Fruit fly (Drosophila melanogaster) whole organism, embryonic: ENCODE data around the gene CG43163.
A peak's percentile ranks its signal among the peaks of the same experiment; 100 is the strongest.

ENCODE experiments used
- Adf1 ChIP-seq: fragments of 200-800 bp; sonication (Bioruptor generic); IDR thresholded peaks from 2 replicates; pipeline ENCODE4 v1.3.6; 2022; ENCODE audit warnings: missing biosample characterization, missing genetic modification characterization
- Asciz ChIP-seq: fragments of 200-800 bp; sonication (Bioruptor generic); optimal IDR thresholded peaks from 2 replicates; lab custom pipeline; 2017; ENCODE audit warnings: missing biosample characterization, mild to moderate bottlenecking, missing genetic modification characterization, missing genetic modification reagents
- Atf6 ChIP-seq: fragments of 200-800 bp; sonication (Bioruptor generic); IDR thresholded peaks from 2 replicates; pipeline ENCODE4 v1.3.6; 2022; ENCODE audit warnings: missing biosample characterization, missing genetic modification characterization
- Awh ChIP-seq: fragments of 200-800 bp; sonication (Bioruptor generic); IDR thresholded peaks from 2 replicates; pipeline ENCODE4, ENCODE4 v1.3.6; 2022; ENCODE audit warnings: missing biosample characterization, missing genetic modification characterization
- B-H2 ChIP-seq: fragments of 200-800 bp; sonication (Bioruptor generic); optimal IDR thresholded peaks from 2 replicates; lab custom pipeline; 2018; ENCODE audit warnings: missing biosample characterization, mild to moderate bottlenecking, missing genetic modification characterization
- CG10274 ChIP-seq: fragments of 200-800 bp; sonication (Bioruptor generic); optimal IDR thresholded peaks from 3 replicates; lab custom pipeline; 2017; ENCODE audit warnings: missing biosample characterization, mild to moderate bottlenecking, missing genetic modification characterization
- CG11456 ChIP-seq: fragments of 200-800 bp; sonication (Bioruptor generic); IDR thresholded peaks from 3 replicates; pipeline ENCODE4 v1.3.6; 2022; ENCODE audit warnings: missing biosample characterization, missing genetic modification characterization
- CG11504 ChIP-seq: fragments of 200-800 bp; sonication (Bioruptor generic); optimal IDR thresholded peaks from 3 replicates; lab custom pipeline; 2019; ENCODE audit warnings: missing biosample characterization, mild to moderate bottlenecking, missing genetic modification characterization, moderate library complexity
- CG12219 ChIP-seq: fragments of 200-800 bp; sonication (Bioruptor generic); optimal IDR thresholded peaks from 3 replicates; lab custom pipeline; 2018; ENCODE audit warnings: missing biosample characterization, mild to moderate bottlenecking, missing genetic modification characterization
- CG13624 ChIP-seq: fragments of 200-800 bp; sonication (Bioruptor generic); optimal IDR thresholded peaks from 2 replicates; lab custom pipeline; 2016; ENCODE audit warnings: missing biosample characterization, missing genetic modification characterization
- CG14014 ChIP-seq: fragments of 200-800 bp; sonication (Bioruptor generic); IDR thresholded peaks from 2 replicates; pipeline ENCODE4 v1.3.6; 2022; ENCODE audit warnings: missing biosample characterization, missing genetic modification characterization
- CG17829 ChIP-seq: fragments of 200-800 bp; optimal IDR thresholded peaks from 2 replicates; lab custom pipeline; 2019; ENCODE audit warnings: missing biosample characterization, mild to moderate bottlenecking, missing genetic modification characterization, moderate library complexity
- CG18262 ChIP-seq: fragments of 200-800 bp; optimal IDR thresholded peaks from 3 replicates; lab custom pipeline; 2019; ENCODE audit warnings: missing biosample characterization, mild to moderate bottlenecking, missing genetic modification characterization, moderate library complexity
- CG2129 ChIP-seq: fragments of 200-800 bp; sonication (Bioruptor generic); IDR thresholded peaks from 2 replicates; pipeline ENCODE4 v1.3.6; 2022; ENCODE audit warnings: missing biosample characterization, missing genetic modification characterization; ENCODE audit not compliant: partially characterized antibody
- CG30020 ChIP-seq: fragments of 200-800 bp; optimal IDR thresholded peaks from 2 replicates; lab custom pipeline; 2019; ENCODE audit warnings: missing biosample characterization, mild to moderate bottlenecking, missing genetic modification characterization, moderate library complexity
- CG31388 ChIP-seq: fragments of 200-800 bp; sonication (Bioruptor generic); optimal IDR thresholded peaks from 2 replicates; lab custom pipeline; 2016; ENCODE audit warnings: missing biosample characterization, missing genetic modification characterization
- CG42726 ChIP-seq: fragments of 200-800 bp; sonication (Bioruptor generic); IDR thresholded peaks from 2 replicates; pipeline ENCODE4 v1.3.6; 2022; ENCODE audit warnings: missing biosample characterization, missing genetic modification characterization; ENCODE audit not compliant: partially characterized antibody
- CG7786 ChIP-seq: fragments of 200-800 bp; sonication (Bioruptor generic); optimal IDR thresholded peaks from 2 replicates; lab custom pipeline; 2016; ENCODE audit warnings: missing biosample characterization, missing genetic modification characterization
- CG8089 ChIP-seq: fragments of 200-800 bp; sonication (Bioruptor generic); optimal IDR thresholded peaks from 3 replicates; lab custom pipeline; 2016; ENCODE audit warnings: missing biosample characterization, missing genetic modification characterization
- CG8281 ChIP-seq: fragments of 200-800 bp; sonication (Bioruptor generic); optimal IDR thresholded peaks from 2 replicates; lab custom pipeline; 2018; ENCODE audit warnings: missing biosample characterization, mild to moderate bottlenecking, missing genetic modification characterization, moderate library complexity
- CG9215 ChIP-seq: fragments of 200-800 bp; sonication (Bioruptor generic); IDR thresholded peaks from 2 replicates; pipeline ENCODE4 v1.3.6; 2022; ENCODE audit warnings: missing biosample characterization, missing genetic modification characterization
- CG9932 ChIP-seq: fragments of 200-800 bp; sonication (Bioruptor generic); IDR thresholded peaks from 2 replicates; pipeline ENCODE4 v1.3.6; 2022; ENCODE audit warnings: missing biosample characterization, missing genetic modification characterization
- D ChIP-seq, 2 experiments: fragments of 200-800 bp in 1 of 2; fragments of >200 bp in 1 of 2; sonication (Bioruptor generic) in 1 of 2; optimal IDR thresholded peaks; 2 replicates in 1 of 2; 3 replicates in 1 of 2; lab custom pipeline; 2017; ENCODE audit warnings: mild to moderate bottlenecking in 1 of 2, missing biosample characterization in 1 of 2, missing genetic modification characterization in 1 of 2, missing genetic modification reagents in 1 of 2
- Drgx ChIP-seq: fragments of 200-800 bp; sonication (Bioruptor generic); IDR thresholded peaks from 2 replicates; pipeline ENCODE4 v1.3.6; 2022; ENCODE audit warnings: missing biosample characterization, missing genetic modification characterization
- Eip74EF ChIP-seq, 2 experiments: fragments of 200-800 bp in 1 of 2; fragments of >200 bp in 1 of 2; sonication (Bioruptor generic) in 1 of 2; optimal IDR thresholded peaks; 2 replicates each; lab custom pipeline; 2017 to 2019; ENCODE audit warnings: missing biosample characterization in 2 of 2, missing genetic modification characterization in 2 of 2, mild to moderate bottlenecking in 1 of 2, moderate library complexity in 1 of 2
- Fer1 ChIP-seq: fragments of 200-800 bp; sonication (Bioruptor generic); optimal IDR thresholded peaks from 2 replicates; lab custom pipeline; 2017; ENCODE audit warnings: missing biosample characterization, mild to moderate bottlenecking, missing genetic modification characterization
- Nf-YB ChIP-seq: fragments of 200-800 bp; sonication (Bioruptor generic); optimal IDR thresholded peaks from 3 replicates; lab custom pipeline; 2019; ENCODE audit warnings: missing biosample characterization, mild to moderate bottlenecking, missing genetic modification characterization, moderate library complexity
- Oaz ChIP-seq: fragments of 200-800 bp; sonication (Bioruptor generic); IDR thresholded peaks from 2 replicates; pipeline ENCODE4 v1.3.6; 2022; ENCODE audit warnings: missing biosample characterization, missing genetic modification characterization
- bowl ChIP-seq: fragments of 200-800 bp; sonication (Bioruptor generic); IDR thresholded peaks from 2 replicates; pipeline ENCODE4 v1.3.6; 2022; ENCODE audit warnings: missing biosample characterization, missing genetic modification characterization
- cwo ChIP-seq: fragments of 200-800 bp; sonication (Bioruptor generic); optimal IDR thresholded peaks from 3 replicates; lab custom pipeline; 2017; ENCODE audit warnings: missing biosample characterization, missing genetic modification characterization, mild to moderate bottlenecking, moderate library complexity, missing genetic modification reagents
- dmrt99B ChIP-seq: fragments of 200-800 bp; sonication (Bioruptor generic); optimal IDR thresholded peaks from 2 replicates; lab custom pipeline; 2018; ENCODE audit warnings: missing biosample characterization, mild to moderate bottlenecking, missing genetic modification characterization, moderate library complexity
- esg ChIP-seq: fragments of 200-800 bp; sonication (Bioruptor generic); conservative IDR thresholded peaks from 2 replicates; pipeline ENCODE4 v1.3.6; 2022; ENCODE audit warnings: missing biosample characterization, missing genetic modification characterization
- gsb ChIP-seq: fragments of 200-800 bp; sonication (Bioruptor generic); IDR thresholded peaks from 2 replicates; pipeline ENCODE4 v1.3.6; 2022; ENCODE audit warnings: missing biosample characterization, missing genetic modification characterization
- ham ChIP-seq: fragments of 200-800 bp; sonication (Bioruptor generic); IDR thresholded peaks from 2 replicates; pipeline ENCODE4 v1.3.6; 2022; ENCODE audit warnings: missing biosample characterization, missing genetic modification characterization
- jigr1 ChIP-seq: fragments of 200-800 bp; sonication (Bioruptor generic); IDR thresholded peaks from 3 replicates; pipeline ENCODE4 v1.3.6; 2022; ENCODE audit warnings: missing biosample characterization, missing genetic modification characterization
- kay ChIP-seq: fragments of 200-800 bp; sonication (Bioruptor generic); optimal IDR thresholded peaks from 2 replicates; lab custom pipeline; 2016; ENCODE audit warnings: missing biosample characterization, missing genetic modification characterization
- klu ChIP-seq: fragments of 200-800 bp; sonication (Bioruptor generic); IDR thresholded peaks from 2 replicates; pipeline ENCODE4 v1.3.6; 2022; ENCODE audit warnings: missing biosample characterization, missing genetic modification characterization
- mirr ChIP-seq: fragments of 200-800 bp; sonication (Bioruptor generic); optimal IDR thresholded peaks from 3 replicates; lab custom pipeline; 2018; ENCODE audit warnings: missing biosample characterization, mild to moderate bottlenecking, missing genetic modification characterization
- nau ChIP-seq: fragments of 200-800 bp; sonication (Bioruptor generic); optimal IDR thresholded peaks from 3 replicates; lab custom pipeline; 2017; ENCODE audit warnings: missing biosample characterization, mild to moderate bottlenecking, missing genetic modification characterization, missing genetic modification reagents
- pita ChIP-seq: fragments of 200-800 bp; sonication (Bioruptor generic); optimal IDR thresholded peaks from 2 replicates; lab custom pipeline; 2017; ENCODE audit warnings: missing biosample characterization, mild to moderate bottlenecking, missing genetic modification characterization
- pzg ChIP-seq: fragments of 200-800 bp; sonication (Bioruptor generic); optimal IDR thresholded peaks from 3 replicates; lab custom pipeline; 2018; ENCODE audit warnings: missing biosample characterization, mild to moderate bottlenecking, missing genetic modification characterization, moderate library complexity
- rib ChIP-seq: fragments of 200-800 bp; sonication (Bioruptor generic); IDR thresholded peaks from 2 replicates; pipeline ENCODE4 v1.3.6; 2022; ENCODE audit warnings: missing biosample characterization, missing genetic modification characterization
- ro ChIP-seq: fragments of 200-800 bp; sonication (Bioruptor generic); IDR thresholded peaks from 2 replicates; pipeline ENCODE4 v1.3.6; 2022; ENCODE audit warnings: missing biosample characterization, missing genetic modification characterization
- shn ChIP-seq: fragments of 200-800 bp; sonication (Bioruptor generic); optimal IDR thresholded peaks from 3 replicates; lab custom pipeline; 2016; ENCODE audit warnings: missing biosample characterization, missing genetic modification characterization
- sima ChIP-seq: fragments of 200-800 bp; sonication (Bioruptor generic); optimal IDR thresholded peaks from 2 replicates; lab custom pipeline; 2016; ENCODE audit warnings: missing biosample characterization, missing genetic modification characterization
- slp2 ChIP-seq: fragments of 200-800 bp; sonication (Bioruptor generic); optimal IDR thresholded peaks from 2 replicates; lab custom pipeline; 2016; ENCODE audit warnings: missing biosample characterization, missing genetic modification characterization
- sna ChIP-seq: fragments of 200-800 bp; sonication (Bioruptor generic); IDR thresholded peaks from 2 replicates; pipeline ENCODE4 v1.3.6; 2022; ENCODE audit warnings: missing biosample characterization, missing genetic modification characterization; ENCODE audit not compliant: partially characterized antibody
- sob ChIP-seq: fragments of 200-800 bp; sonication (Bioruptor generic); IDR thresholded peaks from 2 replicates; pipeline ENCODE4 v1.3.6; 2022; ENCODE audit warnings: missing biosample characterization, missing genetic modification characterization
- unc-4 ChIP-seq: fragments of 200-800 bp; sonication (Bioruptor generic); IDR thresholded peaks from 2 replicates; pipeline ENCODE4 v1.3.6; 2022; ENCODE audit warnings: missing biosample characterization, missing genetic modification characterization; ENCODE audit not compliant: partially characterized antibody
- zen2 ChIP-seq: fragments of 200-800 bp; sonication (Bioruptor generic); IDR thresholded peaks from 3 replicates; pipeline ENCODE4 v1.3.6; 2022; ENCODE audit warnings: missing biosample characterization, missing genetic modification characterization; ENCODE audit not compliant: partially characterized antibody

Gene CG43163

dm6 chr3L:8547104-8547523 is 40.2 kb upstream of the CG43163 start (continued):
- peak; percentile 72 for TF ChIP-seq CG10274
- peak; percentile 85 for TF ChIP-seq CG17829 (tag; lab: Kevin White, UChicago)
- TF ChIP-seq dmrt99B (tag; lab: Kevin White, UChicago): peak; percentile 92
- peak; percentile 42 for TF ChIP-seq CG31388 (GFP tag; lab: Kevin White, UChicago)
- peak; percentile 79 for TF ChIP-seq klu (GFP tag; lab: Robert Waterston, UW)
- TF ChIP-seq D (optimal IDR thresholded peaks at IDR 0.05; lab: Kevin White, UChicago): no peak
- peak; percentile 71 for TF ChIP-seq D (GFP tag; optimal IDR thresholded peaks at IDR 0.05; lab: Kevin White, UChicago)
- peak; percentile 91 for TF ChIP-seq Fer1 (GFP tag; lab: Kevin White, UChicago)
- TF ChIP-seq CG12219 (GFP tag; lab: Kevin White, UChicago): peak; percentile 82
- TF ChIP-seq CG30020 (tag; lab: Kevin White, UChicago): peak; percentile 55
- peak; percentile 76 for TF ChIP-seq sob (GFP tag; lab: Robert Waterston, UW)
- TF ChIP-seq mirr (GFP tag; lab: Kevin White, UChicago): peak; percentile 43
- peak; percentile 85 for TF ChIP-seq CG11504
- peak; percentile 89 for TF ChIP-seq nau (GFP tag; lab: Kevin White, UChicago)
- TF ChIP-seq bowl (GFP tag; lab: Robert Waterston, UW): peak; percentile 47; the same call in 1 of the 2 replicates
- peak in 1 of 2 experiments; percentile 80 for TF ChIP-seq Eip74EF (GFP tag; optimal IDR thresholded peaks at IDR 0.05; lab: Kevin White, UChicago)
- TF ChIP-seq Drgx (GFP tag; lab: Robert Waterston, UW): peak; percentile 80
- TF ChIP-seq esg: peak; percentile 82
- TF ChIP-seq Adf1 (GFP tag; lab: Robert Waterston, UW): peak; percentile 85
- TF ChIP-seq CG13624: peak; percentile 78
- peak; percentile 87 for TF ChIP-seq CG18262 (tag; lab: Kevin White, UChicago)
- peak; percentile 90 for TF ChIP-seq Atf6 (GFP tag; lab: Robert Waterston, UW)
- peak; percentile 53 for TF ChIP-seq B-H2 (GFP tag; lab: Kevin White, UChicago)
- TF ChIP-seq unc-4: no peak
- peak; percentile 83 for TF ChIP-seq CG9215 (GFP tag; lab: Robert Waterston, UW)
- peak; percentile 79 for TF ChIP-seq CG14014 (GFP tag; lab: Robert Waterston, UW)
- peak; percentile 42 for TF ChIP-seq CG8089 (GFP tag; lab: Kevin White, UChicago)
- TF ChIP-seq CG8281 (tag; lab: Kevin White, UChicago): peak; percentile 78
- TF ChIP-seq Awh: peak; percentile 64; the same call in 1 of the 2 replicates
- TF ChIP-seq Asciz (GFP tag; lab: Kevin White, UChicago): peak; percentile 84
- TF ChIP-seq jigr1 (GFP tag; lab: Robert Waterston, UW): peak; percentile 41; the same call in 1 of the 3 replicates
- TF ChIP-seq shn (GFP tag; lab: Kevin White, UChicago): peak; percentile 72
- no peak for TF ChIP-seq ham (GFP tag; lab: Robert Waterston, UW)
- no peak for TF ChIP-seq sima
- TF ChIP-seq pzg: no peak
- peak; percentile 70 for TF ChIP-seq gsb (GFP tag; lab: Robert Waterston, UW)
- peak; percentile 66 for TF ChIP-seq rib
- TF ChIP-seq CG11456 (GFP tag; lab: Robert Waterston, UW): peak; percentile 82
- TF ChIP-seq zen2 (GFP tag; lab: Robert Waterston, UW): no peak
- no peak for TF ChIP-seq pita
- peak; percentile 87 for TF ChIP-seq CG9932
- peak; percentile 57 for TF ChIP-seq slp2
- TF ChIP-seq cwo (GFP tag; lab: Kevin White, UChicago): peak; percentile 80
- peak; percentile 68 for TF ChIP-seq kay
- TF ChIP-seq ro (GFP tag; lab: Robert Waterston, UW): peak; percentile 35; the same call in 1 of the 2 replicates
- TF ChIP-seq Nf-YB: peak; percentile 69
- no peak for TF ChIP-seq sna (GFP tag; lab: Robert Waterston, UW)
- TF ChIP-seq Oaz: peak; percentile 54; the same call in 1 of the 2 replicates
- peak; percentile 78 for TF ChIP-seq CG7786 (GFP tag; lab: Kevin White, UChicago)
- TF ChIP-seq CG42726: no peak
- TF ChIP-seq CG2129 (GFP tag; lab: Robert Waterston, UW): no peak
